Fruit fly (Drosophila melanogaster): ENCODE results near the gene clumsy.

clumsy gene

DNA sequence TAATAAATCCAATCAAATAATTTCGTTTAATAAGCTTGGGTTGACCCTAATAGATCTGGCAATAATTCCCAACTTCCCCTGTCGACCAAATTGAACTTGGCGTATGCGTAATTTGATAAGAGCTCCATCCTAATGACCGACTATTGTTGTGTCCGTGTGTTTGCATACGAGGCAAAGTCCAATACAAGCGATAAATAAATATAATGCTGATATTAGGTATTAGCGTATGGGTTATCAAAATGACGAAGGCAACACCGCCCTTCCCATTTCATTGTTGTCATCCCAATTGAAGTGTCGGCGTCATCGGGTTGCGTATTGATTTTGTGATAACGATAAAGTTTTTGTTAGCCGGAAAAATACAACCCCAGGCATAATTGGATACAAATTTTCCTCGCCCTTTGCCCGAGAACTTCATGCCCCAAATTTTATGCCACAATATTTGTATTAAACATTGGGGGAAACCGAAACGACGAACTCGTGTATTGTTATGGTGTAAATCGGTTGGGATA, 17.0 kb upstream of the clumsy start:
- TF ChIP-seq Mio (GFP tag; optimal IDR thresholded peaks at IDR 0.05) = no peak
- TF ChIP-seq Rel (GFP tag; optimal IDR thresholded peaks at IDR 0.05) = no peak
- no peak for TF ChIP-seq Rel (tag; optimal IDR thresholded peaks at IDR 0.05)

dm6 chr2L:21195331-21195730, 11.0 kb upstream of the clumsy start:
- no peak for TF ChIP-seq HLH106 (tag; optimal IDR thresholded peaks at IDR 0.05)
- no peak for TF ChIP-seq Jra (GFP tag; optimal IDR thresholded peaks at IDR 0.05)
- TF ChIP-seq ey (GFP tag; optimal IDR thresholded peaks at IDR 0.05) = peak; percentile 9
- TF ChIP-seq rgr (GFP tag; optimal IDR thresholded peaks at IDR 0.05) = peak; percentile 4
- no peak for TF ChIP-seq Myc (optimal IDR thresholded peaks at IDR 0.05)
- no peak for TF ChIP-seq Hr83 (GFP tag; optimal IDR thresholded peaks at IDR 0.05; ENCODE audit: poor library complexity, severe bottlenecking)
- TF ChIP-seq foxo (GFP tag; optimal IDR thresholded peaks at IDR 0.05) = peak in 1 of 2 experiments; percentile 12
- TF ChIP-seq dl (GFP tag; optimal IDR thresholded peaks at IDR 0.05; ENCODE audit: insufficient read depth in 1 of 2, partially characterized antibody in 2 of 2) = no peak
- TF ChIP-seq lola (GFP tag; optimal IDR thresholded peaks at IDR 0.05) = no peak
- TF ChIP-seq h (GFP tag; optimal IDR thresholded peaks at IDR 0.05) = peak; percentile 14

- TF ChIP-seq Myc (optimal IDR thresholded peaks at IDR 0.05) (no peak), usp (GFP tag; optimal IDR thresholded peaks at IDR 0.05) (no peak), Hnf4 (GFP tag; optimal IDR thresholded peaks at IDR 0.05) (no peak), GATAd (GFP tag; optimal IDR thresholded peaks at IDR 0.05) (no peak), Rel (GFP tag; optimal IDR thresholded peaks at IDR 0.05) (no peak), Rel (tag; optimal IDR thresholded peaks at IDR 0.05) (no peak), fru (GFP tag; optimal IDR thresholded peaks at IDR 0.05) (peak; percentile 46), Sp1 (GFP tag; optimal IDR thresholded peaks at IDR 0.05) (no peak), rgr (GFP tag; optimal IDR thresholded peaks at IDR 0.05) (no peak), Mio (GFP tag; optimal IDR thresholded peaks at IDR 0.05) (no peak), dmrt93B (GFP tag; optimal IDR thresholded peaks at IDR 0.05) (no peak), Hr83 (GFP tag; optimal IDR thresholded peaks at IDR 0.05; ENCODE audit: poor library complexity, severe bottlenecking) (no peak), HLH106 (tag; optimal IDR thresholded peaks at IDR 0.05) (peak; percentile 28), h (GFP tag; optimal IDR thresholded peaks at IDR 0.05) (peak; percentile 39), foxo (GFP tag; optimal IDR thresholded peaks at IDR 0.05) (peak in 1 of 2 experiments; percentile 8), lola (GFP tag; optimal IDR thresholded peaks at IDR 0.05) (no peak)
Measured at dm6 chr2L:21196511-21196910, 9.8 kb upstream of the clumsy start.

DNA sequence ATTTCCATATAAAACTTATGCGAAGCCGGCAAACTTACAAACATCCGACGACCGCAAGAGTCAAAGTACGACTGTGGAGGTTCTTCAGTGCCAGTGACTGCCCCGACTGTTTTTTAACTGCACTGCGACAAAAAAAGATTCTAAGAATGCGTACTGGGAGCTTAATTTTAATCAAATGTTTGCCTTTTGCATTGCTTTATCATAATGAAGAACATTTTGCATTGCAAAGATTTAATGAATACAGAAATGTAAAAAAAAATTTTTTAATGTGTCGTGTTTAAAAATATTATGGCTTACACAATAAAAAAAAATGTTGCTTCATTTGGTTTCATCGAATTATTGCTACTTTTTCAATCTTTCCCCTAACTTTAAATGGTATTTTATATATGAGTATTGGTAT, 9.1 kb upstream of the clumsy start:
- TF ChIP-seq GATAd (GFP tag; optimal IDR thresholded peaks at IDR 0.05) = no peak
- no peak for TF ChIP-seq psq (GFP tag; optimal IDR thresholded peaks at IDR 0.05)
- TF ChIP-seq fru (GFP tag; optimal IDR thresholded peaks at IDR 0.05) = peak; percentile 13
- peak in 1 of 2 experiments; percentile 36 for TF ChIP-seq foxo (GFP tag; optimal IDR thresholded peaks at IDR 0.05)
- TF ChIP-seq CG32264 (GFP tag; optimal IDR thresholded peaks at IDR 0.05) = no peak
- TF ChIP-seq h (GFP tag; optimal IDR thresholded peaks at IDR 0.05) = peak; percentile 29
- TF ChIP-seq ey (GFP tag; optimal IDR thresholded peaks at IDR 0.05) = peak; percentile 1
- no peak for TF ChIP-seq Sp1 (GFP tag; optimal IDR thresholded peaks at IDR 0.05)

- TF ChIP-seq CG32264 (GFP tag; optimal IDR thresholded peaks at IDR 0.05) (no peak), OdsH (GFP tag; optimal IDR thresholded peaks at IDR 0.05) (no peak), CG9705 (GFP tag; optimal IDR thresholded peaks at IDR 0.05) (no peak), foxo (GFP tag; optimal IDR thresholded peaks at IDR 0.05) (no peak), HLH106 (tag; optimal IDR thresholded peaks at IDR 0.05) (no peak), Hr83 (GFP tag; optimal IDR thresholded peaks at IDR 0.05; ENCODE audit: poor library complexity, severe bottlenecking) (no peak), rgr (GFP tag; optimal IDR thresholded peaks at IDR 0.05) (no peak), brk (GFP tag; optimal IDR thresholded peaks at IDR 0.05) (no peak), sage (GFP tag; optimal IDR thresholded peaks at IDR 0.05) (no peak)
Measured at dm6 chr2L:21198633-21199264, 7.5 kb upstream of the clumsy start, which contains the start of gene Ret. Ret (minus strand) TSS chr2L:21198762.

- TF ChIP-seq Dfd (GFP tag; optimal IDR thresholded peaks at IDR 0.05) (peak; percentile 16), CG32264 (GFP tag; optimal IDR thresholded peaks at IDR 0.05) (no peak)
Measured at dm6 chr2L:21200275-21200674, 6.0 kb upstream of the clumsy start, which contains the start of gene CG31624. CG31624 (minus strand) TSS chr2L:21200375.

Measured in whole organism, wandering third instar larva.